Fruit fly (Drosophila melanogaster) whole organism, pupa: ENCODE results near the gene Gdap1.

Source experiments
- CG34367 ChIP-seq: fragments of 200-800 bp; sonication (Bioruptor generic); optimal IDR thresholded peaks from 2 replicates; lab custom pipeline; 2018; ENCODE audit warnings: missing biosample characterization, mild to moderate bottlenecking, missing genetic modification characterization
- CG9948 ChIP-seq: fragments of 200-800 bp; sonication (Bioruptor generic); optimal IDR thresholded peaks from 2 replicates; lab custom pipeline; 2018; ENCODE audit warnings: missing biosample characterization, mild to moderate bottlenecking, missing genetic modification characterization, moderate library complexity
- Ets98B ChIP-seq: fragments of 200-800 bp; sonication (Bioruptor generic); IDR thresholded peaks from 2 replicates; pipeline ENCODE4 v1.3.6; 2022; ENCODE audit warnings: missing biosample characterization, missing genetic modification characterization

dm6 chr3L:5184860-5185639, 43.3 kb downstream of the Gdap1 start:
- TF ChIP-seq CG9948 (tag; lab: Kevin White, UChicago) (no peak), CG34367 (tag; lab: Kevin White, UChicago) (no peak), Ets98B (GFP tag; lab: Robert Waterston, UW) (peak; percentile 40; the same call in 1 of the 2 replicates)
